Worm (Caenorhabditis elegans): ENCODE measurements around the gene H18N23.2.

DNA sequence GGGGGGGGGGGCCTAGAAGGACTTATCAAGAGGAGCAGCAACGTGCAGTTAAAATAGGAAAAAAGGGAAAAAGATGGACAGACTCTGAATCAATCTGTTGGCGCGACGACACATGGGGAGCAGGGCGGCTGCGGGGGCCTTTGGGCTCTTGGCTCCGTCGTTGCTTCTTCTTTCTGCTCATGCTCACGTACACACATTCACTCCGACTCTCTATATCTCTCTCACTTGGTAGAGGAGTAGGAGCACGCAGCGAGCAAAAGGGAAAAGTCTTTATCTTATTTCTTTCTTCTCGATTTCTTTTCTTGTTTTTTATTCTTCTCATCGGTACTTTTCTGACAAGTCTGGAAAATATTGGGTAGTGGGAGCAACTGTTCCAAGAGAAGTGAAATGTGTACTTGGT lies 12.3 kb downstream of the H18N23.2 start:
- TF ChIP-seq ceh-36 (tag; optimal IDR thresholded peaks at IDR 0.05) (no peak), B0310.2 (tag; optimal IDR thresholded peaks at IDR 0.05) (no peak)
